Worm (Caenorhabditis elegans): ENCODE data around the gene F56A8.4.
A peak's percentile ranks its signal among the peaks of the same experiment; 100 is the strongest.

F56A8.4 gene

ce11 chrIII:13256438-13256928 is 6.6 kb upstream of the F56A8.4 start, which contains the start of gene F56A8.3:
TSS of gene F56A8.3 (plus strand) at chrIII:13256878.
- TF ChIP-seq unc-62 (GFP tag; optimal IDR thresholded peaks at IDR 0.05): no peak
- TF ChIP-seq nhr-25 (tag; optimal IDR thresholded peaks at IDR 0.05): peak; percentile 59
- TF ChIP-seq pha-4 (tag; optimal IDR thresholded peaks at IDR 0.05): peak; percentile 91
- no peak for TF ChIP-seq nhr-77 (tag; optimal IDR thresholded peaks at IDR 0.05)
- TF ChIP-seq unc-39 (tag; optimal IDR thresholded peaks at IDR 0.05): no peak
- no peak for TF ChIP-seq nhr-12 (tag; optimal IDR thresholded peaks at IDR 0.05)
- TF ChIP-seq lin-15B (tag; optimal IDR thresholded peaks at IDR 0.05): peak; percentile 68
- TF ChIP-seq elt-2 (tag; optimal IDR thresholded peaks at IDR 0.05): peak; percentile 32
- peak; percentile 37 for TF ChIP-seq snpc-4 (tag; optimal IDR thresholded peaks at IDR 0.05)
- no peak for TF ChIP-seq nhr-43 (tag; optimal IDR thresholded peaks at IDR 0.05; ENCODE audit: poor library complexity, severe bottlenecking)
- TF ChIP-seq nhr-11 (tag; optimal IDR thresholded peaks at IDR 0.05): no peak
- no peak for TF ChIP-seq sea-2 (GFP tag; optimal IDR thresholded peaks at IDR 0.05)
- no peak for TF ChIP-seq elt-3 (tag; optimal IDR thresholded peaks at IDR 0.05)
- TF ChIP-seq ceh-16 (tag; optimal IDR thresholded peaks at IDR 0.05): no peak
- TF ChIP-seq ceh-28 (tag; optimal IDR thresholded peaks at IDR 0.05): peak; percentile 41
- no peak for TF ChIP-seq nhr-76 (tag; optimal IDR thresholded peaks at IDR 0.05)
- TF ChIP-seq ztf-11 (tag; optimal IDR thresholded peaks at IDR 0.05): no peak
- TF ChIP-seq nhr-23 (tag; optimal IDR thresholded peaks at IDR 0.05): peak; percentile 86
- TF ChIP-seq hmg-11 (tag; optimal IDR thresholded peaks at IDR 0.05): peak; percentile 54
- TF ChIP-seq skn-1 (tag; optimal IDR thresholded peaks at IDR 0.05): no peak
- TF ChIP-seq ZK546.5 (tag; optimal IDR thresholded peaks at IDR 0.05): no peak
- TF ChIP-seq ceh-82 (tag; optimal IDR thresholded peaks at IDR 0.05): no peak
- peak; percentile 31 for TF ChIP-seq ama-1 (optimal IDR thresholded peaks at IDR 0.05)
- TF ChIP-seq ztf-4 (tag; optimal IDR thresholded peaks at IDR 0.05): no peak
- TF ChIP-seq tbx-2 (tag; optimal IDR thresholded peaks at IDR 0.05): no peak
- no peak for TF ChIP-seq mdl-1 (tag; optimal IDR thresholded peaks at IDR 0.05)
- peak; percentile 43 for TF ChIP-seq egl-5 (tag; optimal IDR thresholded peaks at IDR 0.05)
- TF ChIP-seq eor-1 (tag; optimal IDR thresholded peaks at IDR 0.05): no peak
- no peak for TF ChIP-seq fos-1 (tag; optimal IDR thresholded peaks at IDR 0.05)
- peak; percentile 97 for TF ChIP-seq R02D3.7 (tag; optimal IDR thresholded peaks at IDR 0.05)
- peak; percentile 22 for TF ChIP-seq lin-39 (tag; optimal IDR thresholded peaks at IDR 0.05)
- no peak for TF ChIP-seq fkh-2 (tag; optimal IDR thresholded peaks at IDR 0.05)
- no peak for TF ChIP-seq aly-2 (tag; optimal IDR thresholded peaks at IDR 0.05)
- peak; percentile 82 for TF ChIP-seq nfya-1 (tag; optimal IDR thresholded peaks at IDR 0.05; ENCODE audit: insufficient read depth)
- no peak for TF ChIP-seq nhr-237 (tag; optimal IDR thresholded peaks at IDR 0.05)
- TF ChIP-seq jun-1 (tag; optimal IDR thresholded peaks at IDR 0.05): peak; percentile 16
- no peak for TF ChIP-seq ceh-9 (tag; optimal IDR thresholded peaks at IDR 0.05)
- TF ChIP-seq mml-1 (tag; optimal IDR thresholded peaks at IDR 0.05): no peak
- no peak for TF ChIP-seq elt-1 (tag; optimal IDR thresholded peaks at IDR 0.05)
- TF ChIP-seq lsy-12 (tag; optimal IDR thresholded peaks at IDR 0.05): peak; percentile 41
- peak; percentile 10 for TF ChIP-seq pqm-1 (tag; optimal IDR thresholded peaks at IDR 0.05)

- TF ChIP-seq ztf-11 (tag; optimal IDR thresholded peaks at IDR 0.05) (no peak), egl-27 (tag; optimal IDR thresholded peaks at IDR 0.05) (no peak), pha-4 (tag; optimal IDR thresholded peaks at IDR 0.05) (no peak), hmg-11 (tag; optimal IDR thresholded peaks at IDR 0.05) (peak; percentile 2), nhr-237 (tag; optimal IDR thresholded peaks at IDR 0.05) (no peak), sea-2 (GFP tag; optimal IDR thresholded peaks at IDR 0.05) (peak; percentile 26), ama-1 (optimal IDR thresholded peaks at IDR 0.05) (no peak), lin-15B (tag; optimal IDR thresholded peaks at IDR 0.05) (peak; percentile 25), fkh-2 (tag; optimal IDR thresholded peaks at IDR 0.05) (no peak), lin-39 (tag; optimal IDR thresholded peaks at IDR 0.05) (no peak), ceh-9 (tag; optimal IDR thresholded peaks at IDR 0.05) (no peak), pqm-1 (tag; optimal IDR thresholded peaks at IDR 0.05) (no peak), mml-1 (tag; optimal IDR thresholded peaks at IDR 0.05) (no peak), nfya-1 (tag; optimal IDR thresholded peaks at IDR 0.05; ENCODE audit: insufficient read depth) (peak; percentile 55), egl-5 (tag; optimal IDR thresholded peaks at IDR 0.05) (no peak), nhr-67 (tag; optimal IDR thresholded peaks at IDR 0.05) (no peak), unc-39 (tag; optimal IDR thresholded peaks at IDR 0.05) (no peak), ztf-4 (tag; optimal IDR thresholded peaks at IDR 0.05) (no peak), R02D3.7 (tag; optimal IDR thresholded peaks at IDR 0.05) (no peak), ceh-16 (tag; optimal IDR thresholded peaks at IDR 0.05) (no peak)
These were observed 4.9 kb upstream of the F56A8.4 start for ce11 chrIII:13258163-13258562.
